Worm (Caenorhabditis elegans) whole organism, L4 larva: ENCODE measurements around the gene srj-44.
A peak's percentile ranks its signal among the peaks of the same experiment; 100 is the strongest.

ENCODE experiments used
- F10B5.3 ChIP-seq: sonication (generic microtip); optimal IDR thresholded peaks from 2 replicates; lab custom pipeline; 2016; ENCODE audit warnings: mild to moderate bottlenecking, missing genetic modification characterization, missing compliant biosample characterization
- F26F4.8 ChIP-seq: fragments of 200-800 bp; sonication (Bioruptor generic); conservative IDR thresholded peaks from 2 replicates; pipeline ENCODE4 v1.3.6; 2022; ENCODE audit warnings: missing genetic modification characterization, missing compliant biosample characterization
- F44E2.7 ChIP-seq: fragments of 200-800 bp; sonication (Bioruptor generic); IDR thresholded peaks from 2 replicates; pipeline ENCODE4 v2.1.2; 2022; ENCODE audit warnings: missing genetic modification characterization, missing compliant biosample characterization
- Y75B8A.6 ChIP-seq: fragments of 200-800 bp; sonication (Bioruptor generic); IDR thresholded peaks from 2 replicates; pipeline ENCODE4 v1.3.6; 2022; ENCODE audit warnings: missing genetic modification reagents, missing genetic modification characterization, missing compliant biosample characterization
- aha-1 ChIP-seq: fragments of 150-350 bp; peaks from one replicate; lab custom pipeline; 2014; ENCODE audit warnings: missing biosample characterization, missing genetic modification characterization
- aly-2 ChIP-seq: sonication (generic microtip); optimal IDR thresholded peaks from 2 replicates; lab custom pipeline; 2018; ENCODE audit warnings: missing biosample characterization, missing genetic modification characterization
- ceh-28 ChIP-seq: fragments of 150-350 bp; optimal IDR thresholded peaks from 2 replicates; lab custom pipeline; 2014; ENCODE audit warnings: missing biosample characterization, missing genetic modification reagents, missing genetic modification characterization
- ceh-32 ChIP-seq: sonication (generic microtip); optimal IDR thresholded peaks from 2 replicates; lab custom pipeline; 2016; ENCODE audit warnings: mild to moderate bottlenecking, missing genetic modification characterization, missing compliant biosample characterization; ENCODE audit not compliant: poor library complexity
- ceh-62 ChIP-seq: sonication (generic microtip); optimal IDR thresholded peaks from 2 replicates; lab custom pipeline; 2017; ENCODE audit warnings: missing biosample characterization, missing genetic modification characterization
- daf-16 ChIP-seq, 3 experiments: sonication (generic microtip); optimal IDR thresholded peaks; 2 replicates each; lab custom pipeline; 2016 to 2017; ENCODE audit warnings: missing genetic modification characterization in 3 of 3, missing genetic modification reagents in 3 of 3, mild to moderate bottlenecking in 2 of 3, missing compliant biosample characterization in 2 of 3, missing biosample characterization in 1 of 3, moderate library complexity in 1 of 3
- dmd-6 ChIP-seq: fragments of 200-800 bp; sonication (Bioruptor generic); IDR thresholded peaks from 2 replicates; pipeline ENCODE4 v1.3.6; 2022; ENCODE audit warnings: missing genetic modification reagents, missing genetic modification characterization, missing compliant biosample characterization
- dmd-8 ChIP-seq: fragments of 200-800 bp; sonication (Bioruptor generic); IDR thresholded peaks from 2 replicates; pipeline ENCODE4 v1.3.6; 2022; ENCODE audit warnings: missing genetic modification characterization, missing compliant biosample characterization
- dve-1 ChIP-seq: sonication (generic microtip); optimal IDR thresholded peaks from 2 replicates; lab custom pipeline; 2017; ENCODE audit warnings: antibody characterized with exemption, mild to moderate bottlenecking, missing genetic modification characterization, missing compliant biosample characterization; ENCODE audit not compliant: insufficient read depth
- fkh-10 ChIP-seq: fragments of 150-350 bp; optimal IDR thresholded peaks from 2 replicates; lab custom pipeline; 2014; ENCODE audit warnings: missing biosample characterization, missing genetic modification reagents, missing genetic modification characterization
- fos-1 ChIP-seq: fragments of 150-350 bp; optimal IDR thresholded peaks from 2 replicates; lab custom pipeline; 2014; ENCODE audit warnings: missing biosample characterization, missing genetic modification characterization
- hlh-11 ChIP-seq: fragments of 200-800 bp; sonication (Bioruptor generic); optimal IDR thresholded peaks from 2 replicates; lab custom pipeline; 2018; ENCODE audit warnings: mild to moderate bottlenecking, missing genetic modification characterization, missing compliant biosample characterization
- lin-13 ChIP-seq: fragments of 150-350 bp; optimal IDR thresholded peaks from 2 replicates; lab custom pipeline; 2014; ENCODE audit warnings: missing biosample characterization, missing genetic modification reagents, missing genetic modification characterization
- lin-39 ChIP-seq: fragments of 150-350 bp; optimal IDR thresholded peaks from 2 replicates; lab custom pipeline; 2014; ENCODE audit warnings: missing biosample characterization, missing genetic modification reagents, missing genetic modification characterization
- lir-3 ChIP-seq: sonication (generic microtip); optimal IDR thresholded peaks from 2 replicates; lab custom pipeline; 2016; ENCODE audit warnings: mild to moderate bottlenecking, missing genetic modification characterization, missing compliant biosample characterization
- lsy-2 ChIP-seq, 2 experiments: fragments of 150-350 bp in 1 of 2; sonication (generic microtip) in 1 of 2; optimal IDR thresholded peaks; 2 replicates each; lab custom pipeline; 2014 to 2017; ENCODE audit warnings: missing biosample characterization in 2 of 2, missing genetic modification characterization in 2 of 2
- mdt-29 ChIP-seq: fragments of 200-800 bp; sonication (Bioruptor generic); IDR thresholded peaks from 2 replicates; pipeline ENCODE4 v1.3.6; 2022; ENCODE audit warnings: missing genetic modification reagents, missing genetic modification characterization, missing compliant biosample characterization
- mxl-3 ChIP-seq: fragments of 200-800 bp; sonication (Bioruptor generic); optimal IDR thresholded peaks from 2 replicates; lab custom pipeline; 2018; ENCODE audit warnings: mild to moderate bottlenecking, missing genetic modification characterization, missing compliant biosample characterization
- nhr-237 ChIP-seq: sonication (generic microtip); optimal IDR thresholded peaks from 2 replicates; lab custom pipeline; 2017; ENCODE audit warnings: missing biosample characterization, missing genetic modification characterization
- nhr-28 ChIP-seq: fragments of 150-350 bp; optimal IDR thresholded peaks from 2 replicates; lab custom pipeline; 2014; ENCODE audit warnings: missing biosample characterization, missing genetic modification characterization
- nhr-41 ChIP-seq: fragments of 200-800 bp; sonication (Bioruptor generic); IDR thresholded peaks from 2 replicates; pipeline ENCODE4 v1.3.6; 2022; ENCODE audit warnings: missing genetic modification reagents, missing genetic modification characterization, missing compliant biosample characterization
- nhr-6 ChIP-seq: fragments of 150-350 bp; optimal IDR thresholded peaks from 2 replicates; lab custom pipeline; 2014; ENCODE audit warnings: missing biosample characterization, missing genetic modification characterization
- nhr-77 ChIP-seq: fragments of 150-350 bp; optimal IDR thresholded peaks from 2 replicates; lab custom pipeline; 2014; ENCODE audit warnings: missing biosample characterization, missing genetic modification characterization
- php-3 ChIP-seq: fragments of 200-800 bp; sonication (Bioruptor generic); IDR thresholded peaks from 2 replicates; pipeline ENCODE4 v1.3.6; 2022; ENCODE audit warnings: missing genetic modification reagents, missing genetic modification characterization, missing compliant biosample characterization
- pqm-1 ChIP-seq: sonication (generic microtip); optimal IDR thresholded peaks from 2 replicates; lab custom pipeline; 2017; ENCODE audit warnings: missing biosample characterization, missing genetic modification characterization
- saeg-2 ChIP-seq: fragments of 200-800 bp; sonication (Bioruptor generic); IDR thresholded peaks from 2 replicates; pipeline ENCODE4 v1.3.6; 2022; ENCODE audit warnings: missing genetic modification reagents, missing genetic modification characterization, missing compliant biosample characterization
- set-16 ChIP-seq: fragments of 200-800 bp; sonication (Bioruptor generic); IDR thresholded peaks from 2 replicates; pipeline ENCODE4 v1.3.6; 2022; ENCODE audit warnings: missing genetic modification reagents, missing genetic modification characterization, missing compliant biosample characterization
- snpc-1.2 ChIP-seq: fragments of 200-800 bp; sonication (Bioruptor generic); IDR thresholded peaks from 2 replicates; pipeline ENCODE4 v1.3.6; 2022; ENCODE audit warnings: missing genetic modification reagents, missing genetic modification characterization, missing compliant biosample characterization
- snpc-4 ChIP-seq: fragments of 150-350 bp; optimal IDR thresholded peaks from 2 replicates; lab custom pipeline; 2014; ENCODE audit warnings: missing biosample characterization, missing genetic modification characterization
- unc-62 ChIP-seq, 3 experiments: fragments of 150-350 bp in 1 of 3; sonication (generic microtip); optimal IDR thresholded peaks in 2 of 3; peaks in 1 of 3; 1 replicate in 1 of 3; 2 replicates in 2 of 3; lab custom pipeline; 2014 to 2017; ENCODE audit warnings: missing biosample characterization in 3 of 3, missing genetic modification characterization in 3 of 3, missing genetic modification reagents in 3 of 3, missing genotype in 1 of 3
- zip-11 ChIP-seq: fragments of 200-800 bp; sonication (Bioruptor generic); IDR thresholded peaks from 2 replicates; pipeline ENCODE4 v1.3.6; 2022; ENCODE audit warnings: missing genetic modification characterization, missing compliant biosample characterization
- ztf-7 ChIP-seq: fragments of 150-350 bp; optimal IDR thresholded peaks from 2 replicates; lab custom pipeline; 2014; ENCODE audit warnings: missing biosample characterization, missing genetic modification characterization

Gene srj-44

DNA sequence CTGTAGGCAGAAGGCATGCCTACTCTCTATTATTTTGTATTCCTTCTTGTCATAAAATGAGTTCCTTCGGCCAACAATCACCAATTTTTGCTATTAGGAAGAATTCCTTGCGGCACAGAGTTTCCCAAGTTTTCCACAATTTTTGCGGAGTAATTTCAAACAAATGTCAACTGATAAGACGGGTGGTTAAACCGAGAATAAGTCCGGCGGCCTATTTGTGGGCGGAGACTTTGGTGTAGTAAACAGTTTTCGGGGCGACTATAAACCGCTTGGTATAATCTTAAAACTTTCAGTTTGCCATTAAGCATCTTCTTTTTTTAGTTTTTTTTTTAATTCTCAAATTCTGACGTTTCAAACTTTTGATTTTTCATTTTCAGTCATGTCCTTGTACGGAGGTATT, 35.3 kb upstream of the srj-44 start, which contains the start of gene ifc-1:
Gene ifc-1 (plus strand): TSS at position 378 of the 400 bp plus-strand sequence.
- TF ChIP-seq ceh-32 (tag; lab: Kevin White, UChicago) (no peak), fkh-10 (no peak), dve-1 (tag; lab: Kevin White, UChicago) (peak; percentile 33), daf-16 (GFP tag; optimal IDR thresholded peaks at IDR 0.05; lab: Kevin White, UChicago) (no peak), daf-16 (tag; optimal IDR thresholded peaks at IDR 0.05; lab: Kevin White, UChicago) (peak; percentile 76), snpc-4 (no peak), nhr-28 (tag; lab: Kevin White, UChicago) (peak; percentile 52), dmd-6 (GFP tag; lab: Robert Waterston, UW) (peak; percentile 46), hlh-11 (tag; lab: Kevin White, UChicago) (peak; percentile 13), lsy-2 (tag; optimal IDR thresholded peaks at IDR 0.05; lab: Kevin White, UChicago) (no peak)
- TF ChIP-seq, all 104 proteins: peak for 5

DNA sequence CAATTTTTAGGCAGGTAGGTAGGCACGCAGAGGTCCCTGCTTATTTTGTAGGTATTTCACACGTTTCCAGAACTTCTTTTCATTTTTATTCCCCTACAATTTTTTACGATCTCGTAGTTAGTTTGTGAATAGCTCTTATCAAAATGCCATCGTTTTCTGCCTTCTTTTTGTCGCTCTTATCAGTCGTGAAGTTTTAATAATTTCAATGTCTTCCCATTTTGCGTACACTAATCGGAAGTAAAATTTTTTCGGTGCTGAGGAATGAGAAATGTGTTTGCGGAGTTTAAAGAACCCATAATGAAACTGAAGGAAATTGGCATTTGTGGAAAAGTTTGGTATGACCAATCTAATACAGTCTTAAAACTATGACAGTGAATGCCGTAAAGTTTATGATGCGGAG, 34.7 kb upstream of the srj-44 start:
- TF ChIP-seq aha-1 (tag; lab: Kevin White, UChicago) = no peak
- no peak for TF ChIP-seq ceh-28
- TF ChIP-seq daf-16 (GFP tag; optimal IDR thresholded peaks at IDR 0.05; lab: Kevin White, UChicago) = no peak
- peak; percentile 31 for TF ChIP-seq daf-16 (tag; optimal IDR thresholded peaks at IDR 0.05; lab: Kevin White, UChicago)
- TF ChIP-seq unc-62 (GFP tag; optimal IDR thresholded peaks at IDR 0.05 in 1 of 2; lab: Kevin White, UChicago) = peak in 1 of 2 experiments; percentile 70
- no peak for TF ChIP-seq unc-62 (tag; optimal IDR thresholded peaks at IDR 0.05; lab: Kevin White, UChicago)
- no peak for TF ChIP-seq lir-3 (tag; lab: Kevin White, UChicago)
- TF ChIP-seq php-3 (GFP tag; lab: Robert Waterston, UW) = peak; percentile 75
- TF ChIP-seq fos-1 (tag; lab: Kevin White, UChicago) = no peak
- TF ChIP-seq nhr-41 (GFP tag; lab: Robert Waterston, UW) = no peak
- no peak for TF ChIP-seq F26F4.8 (GFP tag; lab: Robert Waterston, UW)
- TF ChIP-seq pqm-1 = peak; percentile 74
- no peak for TF ChIP-seq F10B5.3 (tag; lab: Kevin White, UChicago)
- no peak for TF ChIP-seq zip-11 (GFP tag; lab: Robert Waterston, UW)
- TF ChIP-seq F44E2.7 (GFP tag; lab: Robert Waterston, UW) = no peak
- no peak for TF ChIP-seq mdt-29 (GFP tag; lab: Robert Waterston, UW)
- no peak for TF ChIP-seq snpc-1.2 (GFP tag; lab: Robert Waterston, UW)
- peak; percentile 47 for TF ChIP-seq dve-1 (tag; lab: Kevin White, UChicago)
- no peak for TF ChIP-seq lsy-2 (tag; optimal IDR thresholded peaks at IDR 0.05; lab: Kevin White, UChicago)
- TF ChIP-seq mxl-3 (GFP tag; lab: Kevin White, UChicago) = no peak
- TF ChIP-seq lin-13 = no peak
- peak; percentile 17 for TF ChIP-seq nhr-77
- TF ChIP-seq snpc-4 = no peak
- TF ChIP-seq aly-2 (tag; lab: Kevin White, UChicago) = no peak
- no peak for TF ChIP-seq ztf-7
- no peak for TF ChIP-seq ceh-32 (tag; lab: Kevin White, UChicago)
- TF ChIP-seq nhr-28 (tag; lab: Kevin White, UChicago) = peak; percentile 86
- peak; percentile 66 for TF ChIP-seq dmd-6 (GFP tag; lab: Robert Waterston, UW)
- TF ChIP-seq set-16 (GFP tag; lab: Robert Waterston, UW) = no peak
- no peak for TF ChIP-seq nhr-237 (tag; lab: Kevin White, UChicago)

- 0 out of 2 replicates have a peak, but pooled peaks have one; percentile 47 for TF ChIP-seq dmd-8 (GFP tag; lab: Robert Waterston, UW)
- no peak for TF ChIP-seq Y75B8A.6 (GFP tag; lab: Robert Waterston, UW)
- peak; percentile 63 for TF ChIP-seq aha-1 (tag; lab: Kevin White, UChicago)
Observed at ce11 chrV:2879801-2880200, 34.1 kb upstream of the srj-44 start, which contains the start of gene str-39. str-39 (minus strand) TSS chrV:2879901.

DNA sequence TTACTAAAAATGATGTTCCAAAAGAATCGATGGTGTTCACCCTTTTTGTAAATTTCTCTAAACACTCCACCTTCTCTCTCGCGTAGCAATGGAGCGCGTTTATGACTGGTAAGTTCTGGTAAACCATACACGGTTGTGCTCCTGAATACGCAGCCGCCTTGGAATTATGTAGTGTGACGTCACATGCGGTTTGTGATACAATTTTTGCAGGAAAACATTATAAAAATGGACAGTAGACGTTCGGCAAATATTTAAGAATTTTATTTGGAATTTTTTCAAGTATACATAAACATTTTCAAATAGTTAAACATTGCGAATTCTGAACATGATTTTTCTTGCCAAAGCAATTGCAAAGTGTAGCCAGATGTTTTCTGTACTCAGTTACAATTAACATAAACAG, 31.8 kb upstream of the srj-44 start, which contains the start of gene F37B4.10:
Gene F37B4.10 (minus strand): TSS at position 101 of the 400 bp plus-strand sequence.
- no peak for TF ChIP-seq nhr-6 (tag; lab: Kevin White, UChicago)
- TF ChIP-seq dve-1 (tag; lab: Kevin White, UChicago) = no peak
- no peak for TF ChIP-seq daf-16 (GFP tag; optimal IDR thresholded peaks at IDR 0.05; lab: Kevin White, UChicago)
- TF ChIP-seq daf-16 (tag; optimal IDR thresholded peaks at IDR 0.05; lab: Kevin White, UChicago) = peak; percentile 16
- peak; percentile 12 for TF ChIP-seq nhr-28 (tag; lab: Kevin White, UChicago)
- no peak for TF ChIP-seq saeg-2 (GFP tag; lab: Robert Waterston, UW)
- TF ChIP-seq lin-39 (tag; lab: Kevin White, UChicago) = no peak
- no peak for TF ChIP-seq ceh-62 (tag; lab: Kevin White, UChicago)
- TF ChIP-seq unc-62 (GFP tag; optimal IDR thresholded peaks at IDR 0.05 in 1 of 2; lab: Kevin White, UChicago) = peak in 1 of 2 experiments; percentile 82
- TF ChIP-seq unc-62 (tag; optimal IDR thresholded peaks at IDR 0.05; lab: Kevin White, UChicago) = no peak
